Worm (Caenorhabditis elegans) whole organism, L2 larva: ENCODE data around the gene R13H4.5.

Source experiments
- C34F6.9 ChIP-seq: fragments of 150-350 bp; optimal IDR thresholded peaks from 2 replicates; lab custom pipeline; 2014; ENCODE audit warnings: missing biosample characterization, missing genetic modification characterization
- F13H6.1 ChIP-seq: sonication (generic microtip); optimal IDR thresholded peaks from 2 replicates; lab custom pipeline; 2016; ENCODE audit warnings: missing genetic modification characterization, missing compliant biosample characterization
- R02D3.7 ChIP-seq: fragments of 150-350 bp; optimal IDR thresholded peaks from 2 replicates; lab custom pipeline; 2014; ENCODE audit warnings: missing biosample characterization, missing genetic modification characterization
- Y55F3AM.14 ChIP-seq: fragments of 200-800 bp; sonication (Bioruptor generic); optimal IDR thresholded peaks from 2 replicates; lab custom pipeline; 2018; ENCODE audit warnings: mild to moderate bottlenecking, missing genetic modification characterization, missing compliant biosample characterization
- ZK546.5 ChIP-seq: sonication (generic microtip); optimal IDR thresholded peaks from 2 replicates; lab custom pipeline; 2017; ENCODE audit warnings: missing biosample characterization, missing genetic modification characterization
- alr-1 ChIP-seq: fragments of 150-350 bp; optimal IDR thresholded peaks from 2 replicates; lab custom pipeline; 2014; ENCODE audit warnings: missing biosample characterization, missing genetic modification characterization
- aly-2 ChIP-seq: fragments of 150-350 bp; optimal IDR thresholded peaks from 2 replicates; lab custom pipeline; 2014; ENCODE audit warnings: missing biosample characterization, missing genetic modification characterization
- ama-1 ChIP-seq: fragments of 150-350 bp; optimal IDR thresholded peaks from 2 replicates; lab custom pipeline; 2018; ENCODE audit warnings: inconsistent platforms
- blmp-1 ChIP-seq: sonication (generic microtip); optimal IDR thresholded peaks from 2 replicates; lab custom pipeline; 2017; ENCODE audit warnings: missing genetic modification characterization, mild to moderate bottlenecking, missing compliant biosample characterization, antibody characterized with exemption, moderate library complexity; ENCODE audit not compliant: insufficient read depth
- ceh-16 ChIP-seq: fragments of 150-350 bp; optimal IDR thresholded peaks from 2 replicates; lab custom pipeline; 2014; ENCODE audit warnings: missing biosample characterization, missing genetic modification characterization
- ceh-82 ChIP-seq: fragments of 150-350 bp; optimal IDR thresholded peaks from 2 replicates; lab custom pipeline; 2014; ENCODE audit warnings: missing biosample characterization, missing genetic modification characterization
- crh-2 ChIP-seq: sonication (generic microtip); optimal IDR thresholded peaks from 2 replicates; lab custom pipeline; 2017; ENCODE audit warnings: missing biosample characterization, missing genetic modification characterization
- dmd-4 ChIP-seq: sonication (generic microtip); optimal IDR thresholded peaks from 2 replicates; lab custom pipeline; 2017; ENCODE audit warnings: missing biosample characterization, missing genetic modification characterization
- egl-27 ChIP-seq: sonication (generic microtip); optimal IDR thresholded peaks from 3 replicates; lab custom pipeline; 2017; ENCODE audit warnings: missing biosample characterization, missing genetic modification reagents, missing genetic modification characterization
- elt-1 ChIP-seq: fragments of 150-350 bp; optimal IDR thresholded peaks from 2 replicates; lab custom pipeline; 2014; ENCODE audit warnings: missing biosample characterization, missing genetic modification characterization
- elt-3 ChIP-seq: sonication (generic microtip); optimal IDR thresholded peaks from 2 replicates; lab custom pipeline; 2017; ENCODE audit warnings: missing biosample characterization, missing genetic modification characterization
- fos-1 ChIP-seq: fragments of 150-350 bp; optimal IDR thresholded peaks from 2 replicates; lab custom pipeline; 2014; ENCODE audit warnings: missing biosample characterization, missing genetic modification characterization
- gmeb-1 ChIP-seq: fragments of 150-350 bp; optimal IDR thresholded peaks from 2 replicates; lab custom pipeline; 2014; ENCODE audit warnings: missing biosample characterization, missing genetic modification characterization
- lin-11 ChIP-seq: fragments of 150-350 bp; sonication (generic microtip); optimal IDR thresholded peaks from 2 replicates; lab custom pipeline; 2014; ENCODE audit warnings: missing biosample characterization, missing genetic modification characterization, inconsistent platforms, mixed read lengths
- lin-13 ChIP-seq: fragments of 150-350 bp; optimal IDR thresholded peaks from 2 replicates; lab custom pipeline; 2014; ENCODE audit warnings: missing biosample characterization, missing genetic modification reagents, missing genetic modification characterization
- lin-39 ChIP-seq: fragments of 150-350 bp; optimal IDR thresholded peaks from 2 replicates; lab custom pipeline; 2014; ENCODE audit warnings: missing biosample characterization, missing genetic modification reagents, missing genetic modification characterization
- lsy-2 ChIP-seq, 2 experiments: fragments of 150-350 bp in 1 of 2; sonication (generic microtip) in 1 of 2; optimal IDR thresholded peaks; 2 replicates each; lab custom pipeline; 2014 to 2017; ENCODE audit warnings: missing biosample characterization in 2 of 2, missing genetic modification characterization in 2 of 2
- mab-5 ChIP-seq: fragments of 150-350 bp; optimal IDR thresholded peaks from 2 replicates; lab custom pipeline; 2014; ENCODE audit warnings: missing biosample characterization, missing genetic modification characterization
- mbf-1 ChIP-seq: sonication (generic microtip); optimal IDR thresholded peaks from 2 replicates; lab custom pipeline; 2017; ENCODE audit warnings: missing biosample characterization, missing genetic modification characterization
- mdl-1 ChIP-seq, 2 experiments: fragments of 150-350 bp in 1 of 2; sonication (generic microtip) in 1 of 2; optimal IDR thresholded peaks; 2 replicates each; lab custom pipeline; 2017; ENCODE audit warnings: missing biosample characterization in 2 of 2, missing genetic modification characterization in 2 of 2
- nhr-10 ChIP-seq: sonication (generic microtip); optimal IDR thresholded peaks from 2 replicates; lab custom pipeline; 2017; ENCODE audit warnings: missing biosample characterization, missing genetic modification characterization
- nhr-11 ChIP-seq: fragments of 150-350 bp; optimal IDR thresholded peaks from 2 replicates; lab custom pipeline; 2014; ENCODE audit warnings: missing biosample characterization, missing genetic modification characterization
- nhr-12 ChIP-seq: fragments of 150-350 bp; optimal IDR thresholded peaks from 2 replicates; lab custom pipeline; 2014; ENCODE audit warnings: missing biosample characterization, missing genetic modification characterization
- nhr-129 ChIP-seq: fragments of 150-350 bp; optimal IDR thresholded peaks from 2 replicates; lab custom pipeline; 2014; ENCODE audit warnings: missing biosample characterization, missing genetic modification characterization
- nhr-21 ChIP-seq: fragments of 150-350 bp; optimal IDR thresholded peaks from 2 replicates; lab custom pipeline; 2014; ENCODE audit warnings: missing biosample characterization, missing genetic modification characterization
- nhr-23 ChIP-seq: fragments of 150-350 bp; optimal IDR thresholded peaks from 2 replicates; lab custom pipeline; 2014; ENCODE audit warnings: missing biosample characterization, missing genetic modification reagents, missing genetic modification characterization
- nhr-237 ChIP-seq: fragments of 150-350 bp; optimal IDR thresholded peaks from 2 replicates; lab custom pipeline; 2014; ENCODE audit warnings: missing biosample characterization, missing genetic modification characterization
- nhr-25 ChIP-seq: fragments of 150-350 bp; sonication (generic microtip); optimal IDR thresholded peaks from 3 replicates; lab custom pipeline; 2014; ENCODE audit warnings: missing biosample characterization, missing genetic modification characterization
- nhr-6 ChIP-seq: fragments of 150-350 bp; optimal IDR thresholded peaks from 2 replicates; lab custom pipeline; 2014; ENCODE audit warnings: missing biosample characterization, missing genetic modification characterization
- nhr-77 ChIP-seq: fragments of 150-350 bp; optimal IDR thresholded peaks from 2 replicates; lab custom pipeline; 2014; ENCODE audit warnings: missing biosample characterization, missing genetic modification characterization
- peb-1 ChIP-seq: fragments of 150-350 bp; optimal IDR thresholded peaks from 2 replicates; lab custom pipeline; 2014; ENCODE audit warnings: missing biosample characterization, missing genetic modification characterization
- sem-4 ChIP-seq: fragments of 150-350 bp; optimal IDR thresholded peaks from 2 replicates; lab custom pipeline; 2014; ENCODE audit warnings: missing biosample characterization, missing genetic modification reagents, missing genetic modification characterization
- skn-1 ChIP-seq: sonication (generic microtip); optimal IDR thresholded peaks from 2 replicates; lab custom pipeline; 2017; ENCODE audit warnings: missing biosample characterization, missing genetic modification characterization
- sma-3 ChIP-seq: sonication (generic microtip); optimal IDR thresholded peaks from 2 replicates; lab custom pipeline; 2016; ENCODE audit warnings: missing genetic modification reagents, missing genetic modification characterization, missing compliant biosample characterization
- sma-9 ChIP-seq, 2 experiments: fragments of 150-350 bp in 1 of 2; sonication (generic microtip) in 1 of 2; optimal IDR thresholded peaks; 2 replicates each; lab custom pipeline; 2014 to 2016; ENCODE audit warnings: missing genetic modification characterization in 2 of 2, mild to moderate bottlenecking in 1 of 2, missing biosample characterization in 1 of 2, missing compliant biosample characterization in 1 of 2, missing genetic modification reagents in 1 of 2, moderate library complexity in 1 of 2
- snpc-4 ChIP-seq: fragments of 150-350 bp; optimal IDR thresholded peaks from 2 replicates; lab custom pipeline; 2014; ENCODE audit warnings: missing biosample characterization, missing genetic modification characterization
- unc-39 ChIP-seq: fragments of 150-350 bp; optimal IDR thresholded peaks from 2 replicates; lab custom pipeline; 2014; ENCODE audit warnings: missing biosample characterization, missing genetic modification characterization
- unc-55 ChIP-seq: fragments of 150-350 bp; sonication (generic microtip); optimal IDR thresholded peaks from 3 replicates; lab custom pipeline; 2014; ENCODE audit warnings: missing biosample characterization, missing genetic modification reagents, missing genetic modification characterization
- unc-62 ChIP-seq: fragments of 150-350 bp; optimal IDR thresholded peaks from 2 replicates; lab custom pipeline; 2014; ENCODE audit warnings: missing biosample characterization, missing genetic modification reagents, missing genetic modification characterization
- zag-1 ChIP-seq: fragments of 150-350 bp; optimal IDR thresholded peaks from 2 replicates; lab custom pipeline; 2014; ENCODE audit warnings: missing biosample characterization, missing genetic modification characterization
- ztf-1 ChIP-seq: fragments of 200-800 bp; sonication (Bioruptor generic); conservative IDR thresholded peaks from 2 replicates; pipeline ENCODE4 v1.3.6; 2022; ENCODE audit warnings: missing genetic modification characterization, missing compliant biosample characterization
- ztf-11 ChIP-seq: sonication (generic microtip); optimal IDR thresholded peaks from 2 replicates; lab custom pipeline; 2017; ENCODE audit warnings: missing biosample characterization, missing genetic modification characterization
- ztf-4 ChIP-seq: fragments of 150-350 bp; optimal IDR thresholded peaks from 2 replicates; lab custom pipeline; 2014; ENCODE audit warnings: missing biosample characterization, missing genetic modification characterization

Gene R13H4.5

DNA sequence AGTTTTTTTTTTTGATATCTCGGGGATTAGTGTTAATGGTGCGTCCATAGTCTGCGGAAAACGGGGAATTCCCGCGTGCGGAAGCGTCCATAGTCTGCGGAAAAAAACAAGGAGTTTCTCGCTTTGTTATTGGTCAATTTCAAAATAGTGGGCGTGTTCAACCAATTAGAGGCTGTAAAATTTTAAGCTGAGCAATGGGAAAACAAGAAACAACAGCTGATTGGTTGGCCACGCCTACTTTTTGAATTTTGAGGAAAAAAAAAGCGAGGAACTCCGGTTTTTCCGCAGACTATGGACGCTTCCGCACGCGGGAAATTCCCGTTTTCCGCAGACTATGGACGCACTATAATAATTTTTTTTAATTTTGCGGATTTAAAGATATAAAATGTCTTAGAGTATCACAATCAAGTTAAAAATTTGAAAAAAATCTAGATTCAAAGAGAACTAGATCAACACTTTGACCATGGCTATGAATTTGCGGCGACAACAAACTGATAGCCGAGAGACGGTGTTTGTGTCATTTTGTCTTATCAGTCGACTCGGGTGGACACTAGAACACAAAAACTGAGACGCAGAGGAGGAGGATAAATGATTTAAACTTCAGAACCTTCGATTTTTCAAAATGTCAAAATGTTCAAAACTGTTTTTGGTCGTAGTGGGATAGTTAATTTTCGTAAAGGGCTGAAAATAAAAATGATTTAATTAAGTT lies 37.2 kb upstream of the R13H4.5 start:
- TF ChIP-seq ama-1: peak; percentile 6
- TF ChIP-seq fos-1 (tag; lab: Kevin White, UChicago): peak; percentile 54

DNA sequence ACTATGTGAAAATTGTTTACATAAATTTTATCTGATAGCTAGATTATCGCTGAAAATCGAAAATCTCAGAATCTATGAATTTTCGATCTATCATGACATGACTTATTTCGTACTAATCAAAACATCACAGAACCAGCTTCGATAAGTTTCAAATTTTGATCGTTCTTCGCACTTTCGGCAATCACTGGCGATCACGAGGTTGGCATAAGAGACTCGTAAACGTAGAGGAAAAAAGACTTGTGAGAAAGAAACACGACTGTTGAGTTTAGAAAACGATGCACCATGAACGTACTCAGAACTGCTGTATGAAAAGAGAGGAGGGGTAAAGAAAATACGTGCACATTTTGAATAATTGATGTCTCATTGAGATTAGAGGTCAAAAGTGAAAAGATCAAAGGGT lies 36.5 kb upstream of the R13H4.5 start:
- TF ChIP-seq lin-11 (no peak), sma-3 (GFP tag; lab: Kevin White, UChicago) (peak; percentile 84), nhr-23 (tag; lab: Kevin White, UChicago) (no peak), skn-1 (tag; lab: Kevin White, UChicago) (no peak), dmd-4 (tag; lab: Kevin White, UChicago) (no peak), mab-5 (tag; lab: Kevin White, UChicago) (peak; percentile 37), blmp-1 (tag; lab: Kevin White, UChicago) (peak; percentile 83), nhr-77 (no peak), nhr-129 (tag; lab: Kevin White, UChicago) (peak; percentile 98), gmeb-1 (peak; percentile 81), nhr-6 (tag; lab: Kevin White, UChicago) (peak; percentile 86), unc-62 (peak; percentile 39), ama-1 (peak; percentile 45), ztf-4 (tag; lab: Kevin White, UChicago) (peak; percentile 78), ceh-82 (tag; lab: Kevin White, UChicago) (no peak), nhr-12 (tag; lab: Kevin White, UChicago) (no peak), nhr-21 (tag; lab: Kevin White, UChicago) (peak; percentile 90), F13H6.1 (tag; lab: Kevin White, UChicago) (peak; percentile 93), ztf-1 (GFP tag; lab: Robert Waterston, UW) (no peak), mdl-1 (tag; optimal IDR thresholded peaks at IDR 0.05; lab: Kevin White, UChicago) (peak; percentile 31 to 41), nhr-237 (tag; lab: Kevin White, UChicago) (no peak), nhr-11 (tag; lab: Kevin White, UChicago) (no peak), R02D3.7 (tag; lab: Kevin White, UChicago) (no peak), elt-1 (tag; lab: Kevin White, UChicago) (no peak), egl-27 (peak; percentile 27), lsy-2 (tag; optimal IDR thresholded peaks at IDR 0.05; lab: Kevin White, UChicago) (peak in 1 of 2 experiments; percentile 79), unc-39 (no peak), nhr-10 (peak; percentile 30), lin-39 (peak; percentile 34), snpc-4 (no peak), zag-1 (tag; lab: Kevin White, UChicago) (no peak), nhr-25 (tag; lab: Kevin White, UChicago) (peak; percentile 91), ZK546.5 (tag; lab: Kevin White, UChicago) (no peak), crh-2 (tag; lab: Kevin White, UChicago) (peak; percentile 96), ztf-11 (tag; lab: Kevin White, UChicago) (no peak), Y55F3AM.14 (GFP tag; lab: Kevin White, UChicago) (no peak), ceh-16 (tag; lab: Kevin White, UChicago) (no peak), lin-13 (GFP tag; lab: Kevin White, UChicago) (peak; percentile 61), sem-4 (peak; percentile 55), alr-1 (no peak), elt-3 (tag; lab: Kevin White, UChicago) (no peak), fos-1 (tag; lab: Kevin White, UChicago) (peak; percentile 84), sma-9 (GFP tag; optimal IDR thresholded peaks at IDR 0.05; lab: Kevin White, UChicago) (peak; percentile 96), sma-9 (tag; optimal IDR thresholded peaks at IDR 0.05; lab: Kevin White, UChicago) (no peak), peb-1 (tag; lab: Kevin White, UChicago) (no peak), aly-2 (tag; lab: Kevin White, UChicago) (no peak), C34F6.9 (peak; percentile 77), unc-55 (no peak), mbf-1 (tag; lab: Kevin White, UChicago) (no peak)
